Worm (Caenorhabditis elegans): ENCODE results near the gene nstp-4.

DNA sequence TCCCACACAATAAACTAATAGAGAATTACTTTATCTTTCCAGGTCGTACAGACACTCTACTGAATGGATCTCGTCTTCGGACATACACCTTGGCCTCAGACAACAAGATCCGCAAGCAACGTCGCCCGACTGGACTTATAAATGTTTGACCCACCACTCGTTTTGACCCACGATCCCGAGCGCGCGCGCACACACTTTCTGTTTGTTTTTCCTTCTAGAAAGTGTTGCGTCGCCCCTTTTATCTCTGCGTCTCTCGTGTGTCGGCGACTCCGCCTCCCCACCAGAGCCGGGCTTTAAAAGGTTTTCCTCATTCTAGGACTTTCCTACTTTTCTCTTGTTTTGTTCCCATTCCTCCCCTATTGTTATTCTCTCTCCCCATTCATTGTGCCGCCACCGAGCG lies 48.6 kb downstream of the nstp-4 start:
- TF ChIP-seq dao-5 (tag; optimal IDR thresholded peaks at IDR 0.05): no peak
- no peak for TF ChIP-seq W03F9.2 (tag; optimal IDR thresholded peaks at IDR 0.05)

All from whole organism, L4/young adult.